Worm (Caenorhabditis elegans): Measurements from ENCODE around the gene stdh-1.

ce11 chrV:13866353-13866752 lies 39.9 kb upstream of the stdh-1 start, which contains the start of gene nhr-175:
- TF ChIP-seq ceh-36 (tag; optimal IDR thresholded peaks at IDR 0.05) (no peak), tbx-11 (GFP tag; IDR thresholded peaks at IDR 0.05) (no peak), ama-1 (optimal IDR thresholded peaks at IDR 0.05) (no peak), flt-1 (GFP tag; IDR thresholded peaks at IDR 0.05) (no peak), hnd-1 (tag; optimal IDR thresholded peaks at IDR 0.05) (no peak), hmbx-1 (tag; optimal IDR thresholded peaks at IDR 0.05) (no peak), tbx-37 (GFP tag; conservative IDR thresholded peaks at IDR 0.05) (no peak), ets-7 (tag; optimal IDR thresholded peaks at IDR 0.05) (no peak), sea-1 (GFP tag; conservative IDR thresholded peaks at IDR 0.05) (no peak), aly-1 (tag; optimal IDR thresholded peaks at IDR 0.05) (no peak), ceh-13 (GFP tag; optimal IDR thresholded peaks at IDR 0.05) (no peak)

All from whole organism, early embryonic.